Worm (Caenorhabditis elegans): Measurements from ENCODE around the gene maa-1.
"Not testable (repeated sequence)": the region's sequence is repeated elsewhere in the genome, so short reads cannot be mapped to it uniquely, and the experiment has no call there.

maa-1 gene

ce11 chrIII:11777321-11777720 lies 45.0 kb downstream of the maa-1 start, which contains the start of gene mdt-21:
Gene mdt-21, plus strand, starts transcription at chrIII:11777621.
- TF ChIP-seq ztf-16 (tag; optimal IDR thresholded peaks at IDR 0.05) (no peak), nhr-232 (tag; optimal IDR thresholded peaks at IDR 0.05) (no peak)

ce11 chrIII:11774508-11775000 lies 47.8 kb downstream of the maa-1 start, which contains the start of gene immp-1:
Gene immp-1, plus strand, starts transcription at chrIII:11774950.
- TF ChIP-seq hlh-30 (tag; optimal IDR thresholded peaks at IDR 0.05; ENCODE audit: insufficient read depth) (peak; percentile 93), madf-2 (tag; optimal IDR thresholded peaks at IDR 0.05) (no peak), nhr-232 (tag; optimal IDR thresholded peaks at IDR 0.05) (no peak), nfya-1 (tag; optimal IDR thresholded peaks at IDR 0.05) (peak; percentile 8)

ce11 chrIII:11773581-11773980 lies 48.7 kb downstream of the maa-1 start, which contains the start of gene gbf-1:
Gene gbf-1, minus strand, starts transcription at chrIII:11773681.
- not testable (repeated sequence) for TF ChIP-seq pha-2 (tag; optimal IDR thresholded peaks at IDR 0.05); C08G9.2 (tag; optimal IDR thresholded peaks at IDR 0.05); hlh-13 (GFP tag; optimal IDR thresholded peaks at IDR 0.05)

Data from whole organism, late embryonic.